Worm (Caenorhabditis elegans): Measurements from ENCODE around the gene gst-27.
"Not testable (repeated sequence)": the region's sequence is repeated elsewhere in the genome, so short reads cannot be mapped to it uniquely, and the experiment has no call there.

gst-27 gene

ce11 chrII:15193961-15194360, 28.4 kb upstream of the gst-27 start:
- TF ChIP-seq W03F9.2 (tag; optimal IDR thresholded peaks at IDR 0.05) (no peak), dao-5 (tag; optimal IDR thresholded peaks at IDR 0.05) (no peak), him-1 (tag; optimal IDR thresholded peaks at IDR 0.05) (no peak)

ce11 chrII:15190971-15191370, 25.4 kb upstream of the gst-27 start:
- TF ChIP-seq dao-5 (tag; optimal IDR thresholded peaks at IDR 0.05) (no peak), him-1 (tag; optimal IDR thresholded peaks at IDR 0.05) (no peak), W03F9.2 (tag; optimal IDR thresholded peaks at IDR 0.05) (no peak)

- no peak for TF ChIP-seq dao-5 (tag; optimal IDR thresholded peaks at IDR 0.05)
- TF ChIP-seq him-1 (tag; optimal IDR thresholded peaks at IDR 0.05): no peak
Observed at ce11 chrII:15189956-15190355, 24.4 kb upstream of the gst-27 start.

- no peak for TF ChIP-seq W03F9.2 (tag; optimal IDR thresholded peaks at IDR 0.05)
- TF ChIP-seq dao-5 (tag; optimal IDR thresholded peaks at IDR 0.05): no peak
- TF ChIP-seq him-1 (tag; optimal IDR thresholded peaks at IDR 0.05): no peak
Observed at ce11 chrII:15185289-15185688, 19.8 kb upstream of the gst-27 start, which contains the start of gene gst-35. Gene gst-35, minus strand, starts transcription at chrII:15185389.

ce11 chrII:15183139-15183538, 17.6 kb upstream of the gst-27 start, which contains the start of gene gst-34:
Gene gst-34, minus strand, starts transcription at chrII:15183239.
- TF ChIP-seq him-1 (tag; optimal IDR thresholded peaks at IDR 0.05): no peak
- no peak for TF ChIP-seq W03F9.2 (tag; optimal IDR thresholded peaks at IDR 0.05)
- no peak for TF ChIP-seq dao-5 (tag; optimal IDR thresholded peaks at IDR 0.05)

ce11 chrII:15178494-15178893, 13.0 kb upstream of the gst-27 start, which contains the start of gene gst-32:
Gene gst-32, minus strand, starts transcription at chrII:15178594.
- TF ChIP-seq dao-5 (tag; optimal IDR thresholded peaks at IDR 0.05): no peak
- TF ChIP-seq him-1 (tag; optimal IDR thresholded peaks at IDR 0.05): no peak
- TF ChIP-seq W03F9.2 (tag; optimal IDR thresholded peaks at IDR 0.05): no peak

- TF ChIP-seq dao-5 (tag; optimal IDR thresholded peaks at IDR 0.05) (no peak), W03F9.2 (tag; optimal IDR thresholded peaks at IDR 0.05) (no peak), him-1 (tag; optimal IDR thresholded peaks at IDR 0.05) (no peak)
Observed at ce11 chrII:15175643-15176042, 10.1 kb upstream of the gst-27 start, which contains the start of gene Y53F4B.36. Gene Y53F4B.36, plus strand, starts transcription at chrII:15175943.

- no peak for TF ChIP-seq W03F9.2 (tag; optimal IDR thresholded peaks at IDR 0.05)
- no peak for TF ChIP-seq dao-5 (tag; optimal IDR thresholded peaks at IDR 0.05)
- TF ChIP-seq him-1 (tag; optimal IDR thresholded peaks at IDR 0.05): no peak
Observed at ce11 chrII:15174915-15175548, 9.5 kb upstream of the gst-27 start, which contains the start of gene gst-31. Gene gst-31, minus strand, starts transcription at chrII:15174965.

ce11 chrII:15173174-15173573, 7.6 kb upstream of the gst-27 start:
- TF ChIP-seq him-1 (tag; optimal IDR thresholded peaks at IDR 0.05) (no peak), dao-5 (tag; optimal IDR thresholded peaks at IDR 0.05) (no peak), W03F9.2 (tag; optimal IDR thresholded peaks at IDR 0.05) (no peak)

- not testable (repeated sequence) for TF ChIP-seq W03F9.2, dao-5, him-1 (tag; optimal IDR thresholded peaks at IDR 0.05)
Observed at ce11 chrII:15171816-15172215, 6.3 kb upstream of the gst-27 start, which contains the start of gene gst-39. Gene gst-39, minus strand, starts transcription at chrII:15171916.

ce11 chrII:15169811-15170282, 4.3 kb upstream of the gst-27 start, which contains the start of gene gst-29:
Gene gst-29, minus strand, starts transcription at chrII:15169861.
- no peak for TF ChIP-seq W03F9.2 (tag; optimal IDR thresholded peaks at IDR 0.05)
- no peak for TF ChIP-seq him-1 (tag; optimal IDR thresholded peaks at IDR 0.05)
- TF ChIP-seq dao-5 (tag; optimal IDR thresholded peaks at IDR 0.05): no peak

ce11 chrII:15167340-15167739, 1.8 kb upstream of the gst-27 start, which contains the start of gene gst-28:
Gene gst-28, minus strand, starts transcription at chrII:15167577.
- no peak for TF ChIP-seq dao-5 (tag; optimal IDR thresholded peaks at IDR 0.05)
- TF ChIP-seq W03F9.2 (tag; optimal IDR thresholded peaks at IDR 0.05): no peak
- no peak for TF ChIP-seq him-1 (tag; optimal IDR thresholded peaks at IDR 0.05)

- TF ChIP-seq him-1 (tag; optimal IDR thresholded peaks at IDR 0.05) (no peak), W03F9.2 (tag; optimal IDR thresholded peaks at IDR 0.05) (no peak), dao-5 (tag; optimal IDR thresholded peaks at IDR 0.05) (no peak)
Observed at ce11 chrII:15164453-15164852, 1.1 kb downstream of the gst-27 start, which contains the start of gene gst-26. Gene gst-26, minus strand, starts transcription at chrII:15164553.

- no peak for TF ChIP-seq him-1 (tag; optimal IDR thresholded peaks at IDR 0.05)
- TF ChIP-seq W03F9.2 (tag; optimal IDR thresholded peaks at IDR 0.05): no peak
- no peak for TF ChIP-seq dao-5 (tag; optimal IDR thresholded peaks at IDR 0.05)
Observed at ce11 chrII:15158364-15158763, 7.2 kb downstream of the gst-27 start.

All from whole organism, L4/young adult.